Worm (Caenorhabditis elegans): Measurements from ENCODE around the gene W06D11.3.

DNA sequence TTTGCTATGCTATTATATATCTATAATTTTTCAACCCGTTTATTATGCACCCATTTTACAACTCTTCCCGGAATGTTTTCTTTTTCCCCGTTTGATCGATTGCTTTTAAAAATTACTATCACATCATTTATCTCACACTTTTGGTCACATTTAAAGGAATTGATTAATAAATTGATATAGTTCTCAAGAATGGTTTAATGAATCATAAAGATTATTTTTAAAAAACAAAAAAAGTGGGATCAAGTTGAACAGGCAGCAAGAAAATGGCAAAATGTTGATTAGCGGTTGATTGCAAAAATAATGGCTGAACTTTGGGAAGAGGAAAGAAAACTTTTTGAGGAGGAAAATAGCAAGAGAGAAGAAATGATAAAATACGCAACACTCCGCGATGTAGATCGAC is 1.4 kb downstream of the W06D11.3 start, which contains the start of gene W06D11.5:
- TF ChIP-seq fkh-10 (GFP tag; optimal IDR thresholded peaks at IDR 0.05) (no peak), ceh-18 (tag; optimal IDR thresholded peaks at IDR 0.05) (no peak), ceh-24 (tag; optimal IDR thresholded peaks at IDR 0.05) (no peak), pqm-1 (tag; optimal IDR thresholded peaks at IDR 0.05) (no peak), hlh-15 (tag; optimal IDR thresholded peaks at IDR 0.05) (no peak), nhr-11 (tag; optimal IDR thresholded peaks at IDR 0.05) (no peak), pag-3 (tag; optimal IDR thresholded peaks at IDR 0.05; ENCODE audit: borderline replicate concordance) (no peak), elt-4 (tag; optimal IDR thresholded peaks at IDR 0.05) (no peak), ceh-34 (tag; optimal IDR thresholded peaks at IDR 0.05) (no peak), sox-4 (tag; optimal IDR thresholded peaks at IDR 0.05) (no peak), ama-1 (optimal IDR thresholded peaks at IDR 0.05) (no peak), pha-4 (tag; optimal IDR thresholded peaks at IDR 0.05) (no peak)
